Worm (Caenorhabditis elegans) whole organism, midembryonic: ENCODE data around the gene F40F8.11.
A peak's percentile ranks its signal among the peaks of the same experiment; 100 is the strongest.

ENCODE experiments used
- T22C8.4 ChIP-seq: fragments of 200-800 bp; sonication (Bioruptor generic); IDR thresholded peaks from 2 replicates; pipeline ENCODE4 v1.3.6; 2022; ENCODE audit warnings: missing genetic modification characterization, missing compliant biosample characterization
- cog-1 ChIP-seq: sonication (generic microtip); optimal IDR thresholded peaks from 2 replicates; lab custom pipeline; 2016; ENCODE audit warnings: missing genetic modification characterization, missing compliant biosample characterization
- flt-1 ChIP-seq: fragments of 200-800 bp; sonication (Bioruptor generic); IDR thresholded peaks from 2 replicates; pipeline ENCODE4 v1.3.6; 2022; ENCODE audit warnings: missing genetic modification characterization, missing compliant biosample characterization
- klf-2 ChIP-seq: fragments of 200-800 bp; sonication (Bioruptor generic); conservative IDR thresholded peaks from 2 replicates; pipeline ENCODE4 v1.3.6; 2022; ENCODE audit warnings: missing genetic modification reagents, missing genetic modification characterization, missing compliant biosample characterization
- med-1 ChIP-seq: sonication (generic microtip); optimal IDR thresholded peaks from 2 replicates; lab custom pipeline; 2017; ENCODE audit warnings: missing genetic modification characterization, mild to moderate bottlenecking, missing compliant biosample characterization, antibody characterized with exemption, missing genetic modification reagents; ENCODE audit not compliant: insufficient read depth
- ref-1 ChIP-seq: fragments of 200-800 bp; sonication (Bioruptor generic); conservative IDR thresholded peaks from 2 replicates; pipeline ENCODE4 v1.3.6; 2022; ENCODE audit warnings: missing genetic modification reagents, missing genetic modification characterization, missing compliant biosample characterization
- tab-1 ChIP-seq: fragments of 200-800 bp; sonication (Bioruptor generic); IDR thresholded peaks from 2 replicates; pipeline ENCODE4 v1.3.6; 2022; ENCODE audit warnings: missing genetic modification characterization, missing compliant biosample characterization
- ztf-23 ChIP-seq: fragments of 200-800 bp; sonication (Bioruptor generic); IDR thresholded peaks from 2 replicates; pipeline ENCODE4 v1.3.6; 2022; ENCODE audit warnings: missing genetic modification reagents, missing genetic modification characterization, missing compliant biosample characterization
- ztf-29 ChIP-seq: fragments of 200-800 bp; sonication (Bioruptor generic); IDR thresholded peaks from 2 replicates; pipeline ENCODE4 v1.3.6; 2022; ENCODE audit warnings: missing genetic modification reagents, missing genetic modification characterization, missing compliant biosample characterization

Gene F40F8.11

DNA sequence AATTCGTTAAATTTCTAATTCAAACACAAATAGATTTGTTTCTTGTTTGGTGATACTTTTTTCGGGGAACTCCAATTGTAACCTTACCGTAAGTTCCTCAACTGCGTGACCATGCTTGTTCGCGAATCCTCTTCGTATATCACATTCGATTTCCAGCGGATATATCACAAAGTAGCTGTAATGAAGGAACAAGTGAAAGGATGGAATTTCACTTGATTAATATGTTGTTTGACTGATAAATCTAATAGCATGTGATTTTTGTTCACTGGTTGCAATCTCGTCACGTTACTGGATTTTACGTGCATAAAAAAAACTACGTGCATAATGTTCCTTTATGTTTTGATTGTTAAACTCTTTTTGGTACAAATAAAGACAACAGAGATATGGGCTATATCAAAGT is 29.3 kb upstream of the F40F8.11 start:
- TF ChIP-seq ztf-29 (GFP tag; lab: Robert Waterston, UW) (no peak), cog-1 (tag; lab: Kevin White, UChicago) (no peak), med-1 (GFP tag; lab: Kevin White, UChicago) (no peak), klf-2 (no peak), ref-1 (GFP tag; lab: Robert Waterston, UW) (no peak), flt-1 (no peak), T22C8.4 (GFP tag; lab: Robert Waterston, UW) (no peak), tab-1 (no peak), ztf-23 (GFP tag; lab: Robert Waterston, UW) (no peak)

DNA sequence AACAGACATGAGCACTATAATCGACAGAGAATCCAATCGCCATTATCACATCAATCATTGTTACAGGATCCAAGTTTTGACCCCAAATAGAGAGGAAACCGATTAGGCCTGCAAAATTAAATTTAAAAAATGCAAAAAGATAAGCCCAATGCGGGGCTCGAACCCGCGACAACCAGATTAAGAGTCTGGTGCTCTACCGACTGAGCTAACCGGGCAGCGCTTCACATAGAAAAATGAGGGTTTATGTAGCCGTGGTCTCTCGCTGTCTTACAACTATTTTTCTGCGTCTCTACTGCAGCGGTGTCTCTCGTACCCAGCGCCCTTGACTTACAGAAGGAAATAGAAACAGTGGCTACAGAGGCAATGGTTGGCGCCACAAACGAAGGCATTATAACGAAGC is 25.3 kb upstream of the F40F8.11 start:
- peak; percentile 60; the same call in 1 of the 2 replicates for TF ChIP-seq T22C8.4 (GFP tag; lab: Robert Waterston, UW)
- peak; percentile 78 for TF ChIP-seq ztf-23 (GFP tag; lab: Robert Waterston, UW)
- TF ChIP-seq ref-1 (GFP tag; lab: Robert Waterston, UW), result peak; percentile 58; the same call in 1 of the 2 replicates
- peak; percentile 78 for TF ChIP-seq ztf-29 (GFP tag; lab: Robert Waterston, UW)
- peak; percentile 86 for TF ChIP-seq flt-1
- TF ChIP-seq med-1 (GFP tag; lab: Kevin White, UChicago), result no peak
- TF ChIP-seq klf-2, result peak; percentile 74
- peak; percentile 84 for TF ChIP-seq tab-1
- no peak for TF ChIP-seq cog-1 (tag; lab: Kevin White, UChicago)

DNA sequence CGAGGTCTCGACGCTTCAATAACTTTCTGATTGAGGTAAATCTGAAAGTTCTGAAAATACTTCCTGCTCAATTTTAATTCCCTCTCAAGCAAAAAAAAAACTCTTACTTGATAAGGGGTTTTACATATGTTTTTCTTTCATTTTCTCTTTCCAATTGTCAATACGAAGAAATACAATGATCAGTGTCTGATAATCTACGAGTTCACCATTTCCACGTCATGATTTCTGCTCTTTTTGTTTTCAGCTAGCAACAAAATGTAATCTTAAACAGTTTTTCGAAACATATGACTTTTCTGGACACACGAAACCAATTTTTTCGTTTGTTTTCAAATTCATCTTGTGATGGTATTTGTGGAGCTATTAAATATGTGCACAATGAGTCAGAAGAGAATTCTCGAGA is 23.8 kb upstream of the F40F8.11 start:
- no peak for TF ChIP-seq T22C8.4 (GFP tag; lab: Robert Waterston, UW)
- TF ChIP-seq klf-2, result no peak
- no peak for TF ChIP-seq med-1 (GFP tag; lab: Kevin White, UChicago)
- TF ChIP-seq cog-1 (tag; lab: Kevin White, UChicago), result no peak
- no peak for TF ChIP-seq ref-1 (GFP tag; lab: Robert Waterston, UW)
- TF ChIP-seq ztf-29 (GFP tag; lab: Robert Waterston, UW), result no peak
- no peak for TF ChIP-seq tab-1
- TF ChIP-seq flt-1, result no peak
- no peak for TF ChIP-seq ztf-23 (GFP tag; lab: Robert Waterston, UW)

DNA sequence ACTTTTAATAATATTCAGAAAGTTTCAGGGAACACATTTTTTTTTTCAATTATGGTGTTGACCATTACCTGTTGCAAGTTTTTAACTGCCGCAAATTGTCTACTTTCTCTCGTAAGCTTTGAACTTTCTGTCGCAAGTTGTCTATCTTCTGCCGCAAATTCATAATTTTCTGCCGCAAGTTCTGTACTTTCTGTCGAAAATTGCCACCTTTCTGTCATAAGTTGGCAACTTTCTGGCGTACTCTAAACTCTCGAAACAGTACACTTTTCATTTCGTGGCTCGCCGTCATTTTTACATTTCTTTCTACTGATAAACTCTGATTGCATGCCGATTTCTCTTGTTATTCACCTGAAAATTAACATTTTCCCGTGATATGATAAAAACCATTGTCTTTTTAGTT is 23.0 kb upstream of the F40F8.11 start:
- TF ChIP-seq ztf-29 (GFP tag; lab: Robert Waterston, UW) (no peak), klf-2 (no peak), ztf-23 (GFP tag; lab: Robert Waterston, UW) (no peak), T22C8.4 (GFP tag; lab: Robert Waterston, UW) (no peak), flt-1 (no peak), ref-1 (GFP tag; lab: Robert Waterston, UW) (no peak), tab-1 (no peak), cog-1 (tag; lab: Kevin White, UChicago) (no peak), med-1 (GFP tag; lab: Kevin White, UChicago) (no peak)

DNA sequence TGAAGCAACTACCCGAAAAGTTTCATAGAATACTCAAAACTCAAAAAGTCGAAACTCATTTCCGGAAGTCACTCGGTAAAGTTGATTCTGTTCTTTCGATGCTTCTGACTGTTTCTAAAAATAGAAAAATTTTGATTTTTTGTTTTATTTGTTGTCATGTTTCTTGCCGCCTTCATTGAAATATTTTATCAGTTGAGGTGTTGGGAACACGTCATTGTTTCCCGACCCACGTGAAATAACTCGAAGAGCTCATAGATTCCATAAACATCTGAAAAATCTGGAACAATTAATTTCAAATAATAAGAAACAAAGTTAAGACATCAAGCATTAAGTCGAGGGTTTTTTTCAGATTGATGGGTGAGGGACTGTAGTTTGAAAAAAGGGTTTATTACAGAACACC is 22.6 kb upstream of the F40F8.11 start:
- no peak for TF ChIP-seq klf-2
- no peak for TF ChIP-seq tab-1
- TF ChIP-seq ref-1 (GFP tag; lab: Robert Waterston, UW), result no peak
- TF ChIP-seq med-1 (GFP tag; lab: Kevin White, UChicago), result no peak
- TF ChIP-seq T22C8.4 (GFP tag; lab: Robert Waterston, UW), result no peak
- no peak for TF ChIP-seq flt-1
- no peak for TF ChIP-seq ztf-29 (GFP tag; lab: Robert Waterston, UW)
- no peak for TF ChIP-seq ztf-23 (GFP tag; lab: Robert Waterston, UW)
- TF ChIP-seq cog-1 (tag; lab: Kevin White, UChicago), result no peak

DNA sequence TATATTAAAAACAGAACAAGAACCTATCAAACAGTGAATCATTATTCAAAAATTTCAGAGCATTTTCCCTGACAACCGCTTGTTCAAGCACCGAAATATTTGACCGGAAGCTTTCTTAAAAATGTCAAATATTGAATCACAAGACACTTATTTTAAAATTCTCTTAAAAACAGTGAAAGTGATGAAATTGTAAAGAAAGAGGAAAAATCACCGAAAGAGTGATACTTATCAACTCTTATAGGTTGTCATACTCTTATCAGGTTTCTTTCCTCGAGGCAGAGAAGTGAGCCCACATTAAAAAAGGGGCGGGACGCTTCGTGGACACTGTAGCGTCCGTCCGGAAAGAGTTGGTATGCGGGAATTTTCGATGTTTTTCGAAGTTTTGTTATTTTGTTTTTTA is 21.4 kb upstream of the F40F8.11 start:
- TF ChIP-seq ztf-23 (GFP tag; lab: Robert Waterston, UW) (no peak), ref-1 (GFP tag; lab: Robert Waterston, UW) (no peak), tab-1 (no peak), med-1 (GFP tag; lab: Kevin White, UChicago) (no peak), ztf-29 (GFP tag; lab: Robert Waterston, UW) (no peak), klf-2 (no peak), T22C8.4 (GFP tag; lab: Robert Waterston, UW) (no peak)

DNA sequence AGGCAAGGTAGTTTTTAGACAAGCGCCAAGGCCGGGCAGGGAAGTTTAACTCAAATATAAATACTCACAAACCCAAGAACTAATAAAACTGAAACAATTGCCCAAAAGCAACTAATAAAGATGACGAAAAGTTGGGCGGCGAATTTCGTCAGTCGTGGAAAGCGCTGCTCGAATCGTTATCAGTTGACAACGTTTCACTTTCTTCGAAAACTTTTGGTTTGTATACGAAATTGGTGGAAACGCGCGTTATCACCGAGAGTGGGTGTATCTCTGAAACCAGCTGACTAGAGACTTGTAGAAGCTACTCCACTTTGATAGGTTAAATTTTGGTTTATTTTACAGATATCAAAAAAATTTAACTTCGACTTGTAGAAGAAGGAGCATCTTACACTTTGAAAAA is 20.7 kb upstream of the F40F8.11 start:
- TF ChIP-seq tab-1 (no peak), klf-2 (no peak), T22C8.4 (GFP tag; lab: Robert Waterston, UW) (no peak), ztf-23 (GFP tag; lab: Robert Waterston, UW) (no peak), med-1 (GFP tag; lab: Kevin White, UChicago) (no peak)

DNA sequence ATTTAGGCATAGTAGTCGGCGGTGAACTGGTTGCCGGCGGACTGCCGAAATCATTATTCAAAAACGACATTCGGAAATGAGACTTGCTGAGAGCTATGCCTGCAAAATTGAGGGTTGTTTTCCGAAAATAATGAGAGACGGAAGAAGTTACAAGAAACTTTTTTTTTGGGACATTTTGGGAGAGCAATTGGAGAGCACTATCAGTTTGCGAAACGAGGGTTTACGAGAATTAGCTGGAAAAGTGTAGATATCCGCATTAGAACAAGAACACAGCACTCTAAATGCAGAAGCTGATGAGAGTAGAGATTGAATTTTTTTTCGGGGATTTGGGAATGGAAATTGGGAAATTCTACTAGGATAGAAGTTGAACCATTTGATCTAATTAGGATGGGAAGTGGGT is 20.1 kb upstream of the F40F8.11 start, which contains the start of gene pqm-1:
pqm-1 (minus strand) TSS at position 101 of the 400 bp plus-strand sequence.
- no peak for TF ChIP-seq T22C8.4 (GFP tag; lab: Robert Waterston, UW)
- no peak for TF ChIP-seq klf-2
- TF ChIP-seq med-1 (GFP tag; lab: Kevin White, UChicago), result no peak
- no peak for TF ChIP-seq tab-1
- no peak for TF ChIP-seq ref-1 (GFP tag; lab: Robert Waterston, UW)
- no peak for TF ChIP-seq ztf-23 (GFP tag; lab: Robert Waterston, UW)
- no peak for TF ChIP-seq flt-1
- no peak for TF ChIP-seq cog-1 (tag; lab: Kevin White, UChicago)
- no peak for TF ChIP-seq ztf-29 (GFP tag; lab: Robert Waterston, UW)

DNA sequence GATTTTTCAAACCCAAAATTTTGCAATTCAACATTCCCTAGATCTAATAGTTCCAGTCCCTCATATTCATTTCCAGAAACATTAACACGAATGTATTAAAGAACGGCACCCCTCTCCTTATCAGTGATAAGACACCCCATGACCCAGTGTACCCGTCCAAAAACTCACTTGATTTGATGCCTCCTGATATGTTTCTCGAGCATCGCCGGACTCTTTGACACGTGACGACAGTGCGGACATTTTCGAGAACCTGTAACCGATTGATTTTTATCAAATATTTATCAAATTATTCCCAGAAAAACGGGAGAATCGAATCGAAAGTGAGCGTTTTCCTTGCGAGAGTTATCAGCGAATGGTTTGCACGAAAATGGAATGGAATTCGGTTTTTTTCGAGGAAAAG is 18.6 kb upstream of the F40F8.11 start:
- TF ChIP-seq flt-1 (no peak), ref-1 (GFP tag; lab: Robert Waterston, UW) (no peak)

DNA sequence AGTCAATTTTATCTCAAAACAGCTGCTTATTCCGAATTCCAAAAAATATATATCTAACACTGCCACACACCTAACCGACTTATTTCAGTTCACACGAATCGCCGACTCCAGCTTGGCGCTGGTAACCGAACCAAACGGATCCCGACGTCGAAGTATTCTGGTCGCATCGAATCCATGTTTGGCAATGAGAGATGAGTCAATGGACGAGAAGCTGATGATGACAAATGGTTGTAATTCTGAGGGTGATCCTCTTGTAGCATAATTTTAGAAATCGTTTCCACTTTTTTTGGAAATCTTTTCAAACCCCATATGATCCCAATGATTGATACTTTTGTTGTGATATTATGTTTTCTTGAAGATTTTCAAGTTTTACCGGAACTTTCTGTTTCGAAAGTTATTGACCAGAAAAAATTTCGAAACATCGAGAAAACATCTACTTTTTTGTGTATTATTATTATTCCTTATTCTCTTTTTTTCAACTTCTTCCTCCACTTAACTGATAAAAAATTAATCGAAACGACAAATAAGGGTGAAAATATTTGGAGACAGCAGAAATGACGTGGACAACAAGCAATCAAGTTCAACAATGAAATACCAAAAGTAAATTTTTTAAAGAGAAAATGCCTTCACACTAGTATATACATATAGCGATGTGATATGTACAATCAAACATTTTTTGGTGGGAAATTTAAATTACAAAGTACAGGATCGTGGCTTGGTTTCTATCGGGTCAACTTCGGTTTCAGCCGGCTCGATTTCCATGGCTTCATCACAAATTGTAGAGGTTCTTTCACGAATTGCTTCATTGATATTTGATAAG is 17.7 kb upstream of the F40F8.11 start:
- no peak for TF ChIP-seq ztf-29 (GFP tag; lab: Robert Waterston, UW)
- TF ChIP-seq klf-2, result no peak
- no peak for TF ChIP-seq med-1 (GFP tag; lab: Kevin White, UChicago)
- TF ChIP-seq cog-1 (tag; lab: Kevin White, UChicago), result no peak
- TF ChIP-seq ztf-23 (GFP tag; lab: Robert Waterston, UW), result no peak
- TF ChIP-seq ref-1 (GFP tag; lab: Robert Waterston, UW), result no peak
- TF ChIP-seq T22C8.4 (GFP tag; lab: Robert Waterston, UW), result no peak
- no peak for TF ChIP-seq flt-1
- no peak for TF ChIP-seq tab-1
